Worm (Caenorhabditis elegans) whole organism, midembryonic: ENCODE measurements around the gene ncr-2.
A peak's percentile ranks its signal among the peaks of the same experiment; 100 is the strongest.

Experiments
- T22C8.4 ChIP-seq: fragments of 200-800 bp; sonication (Bioruptor generic); IDR thresholded peaks from 2 replicates; pipeline ENCODE4 v1.3.6; 2022; ENCODE audit warnings: missing genetic modification characterization, missing compliant biosample characterization
- cog-1 ChIP-seq: sonication (generic microtip); optimal IDR thresholded peaks from 2 replicates; lab custom pipeline; 2016; ENCODE audit warnings: missing genetic modification characterization, missing compliant biosample characterization
- flt-1 ChIP-seq: fragments of 200-800 bp; sonication (Bioruptor generic); IDR thresholded peaks from 2 replicates; pipeline ENCODE4 v1.3.6; 2022; ENCODE audit warnings: missing genetic modification characterization, missing compliant biosample characterization
- klf-2 ChIP-seq: fragments of 200-800 bp; sonication (Bioruptor generic); conservative IDR thresholded peaks from 2 replicates; pipeline ENCODE4 v1.3.6; 2022; ENCODE audit warnings: missing genetic modification reagents, missing genetic modification characterization, missing compliant biosample characterization
- med-1 ChIP-seq: sonication (generic microtip); optimal IDR thresholded peaks from 2 replicates; lab custom pipeline; 2017; ENCODE audit warnings: missing genetic modification characterization, mild to moderate bottlenecking, missing compliant biosample characterization, antibody characterized with exemption, missing genetic modification reagents; ENCODE audit not compliant: insufficient read depth
- ref-1 ChIP-seq: fragments of 200-800 bp; sonication (Bioruptor generic); conservative IDR thresholded peaks from 2 replicates; pipeline ENCODE4 v1.3.6; 2022; ENCODE audit warnings: missing genetic modification reagents, missing genetic modification characterization, missing compliant biosample characterization
- tab-1 ChIP-seq: fragments of 200-800 bp; sonication (Bioruptor generic); IDR thresholded peaks from 2 replicates; pipeline ENCODE4 v1.3.6; 2022; ENCODE audit warnings: missing genetic modification characterization, missing compliant biosample characterization
- ztf-23 ChIP-seq: fragments of 200-800 bp; sonication (Bioruptor generic); IDR thresholded peaks from 2 replicates; pipeline ENCODE4 v1.3.6; 2022; ENCODE audit warnings: missing genetic modification reagents, missing genetic modification characterization, missing compliant biosample characterization
- ztf-29 ChIP-seq: fragments of 200-800 bp; sonication (Bioruptor generic); IDR thresholded peaks from 2 replicates; pipeline ENCODE4 v1.3.6; 2022; ENCODE audit warnings: missing genetic modification reagents, missing genetic modification characterization, missing compliant biosample characterization

Gene ncr-2

DNA sequence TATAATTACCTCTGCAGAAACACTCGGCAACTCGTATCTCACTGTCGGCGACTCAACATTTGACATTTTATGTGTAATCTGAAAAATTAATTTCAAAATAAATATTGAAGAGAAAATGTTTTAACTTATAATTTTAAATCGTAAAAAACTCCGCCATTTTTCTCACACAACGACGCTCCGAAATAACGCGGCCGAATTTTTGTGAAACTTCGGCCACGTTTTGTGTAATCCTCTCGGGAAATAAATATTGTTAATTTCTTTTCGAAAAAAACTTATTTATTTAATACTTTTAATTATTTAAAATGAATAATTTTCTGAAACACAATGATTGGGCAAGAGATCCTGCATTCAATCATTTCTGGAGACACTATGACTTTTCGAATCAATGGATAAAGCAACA is 49.2 kb downstream of the ncr-2 start, which contains the start of the genes F10E9.7 and F10E9.5:
Gene F10E9.7 (minus strand): TSS at position 86 of the 400 bp plus-strand sequence.
Gene F10E9.5 (plus strand): TSS at position 237 of the 400 bp plus-strand sequence.
- 0 out of 2 replicates have a peak, but pooled peaks have one; percentile 40 for TF ChIP-seq klf-2 (GFP tag; lab: Robert Waterston, UW)
- TF ChIP-seq ztf-23 (GFP tag; lab: Robert Waterston, UW), result peak; percentile 73; the same call in 1 of the 2 replicates
- no peak for TF ChIP-seq ref-1
- no peak for TF ChIP-seq T22C8.4
- peak; percentile 71; the same call in 1 of the 2 replicates for TF ChIP-seq flt-1 (GFP tag; lab: Robert Waterston, UW)
- peak; percentile 40 for TF ChIP-seq cog-1 (tag; lab: Kevin White, UChicago)

DNA sequence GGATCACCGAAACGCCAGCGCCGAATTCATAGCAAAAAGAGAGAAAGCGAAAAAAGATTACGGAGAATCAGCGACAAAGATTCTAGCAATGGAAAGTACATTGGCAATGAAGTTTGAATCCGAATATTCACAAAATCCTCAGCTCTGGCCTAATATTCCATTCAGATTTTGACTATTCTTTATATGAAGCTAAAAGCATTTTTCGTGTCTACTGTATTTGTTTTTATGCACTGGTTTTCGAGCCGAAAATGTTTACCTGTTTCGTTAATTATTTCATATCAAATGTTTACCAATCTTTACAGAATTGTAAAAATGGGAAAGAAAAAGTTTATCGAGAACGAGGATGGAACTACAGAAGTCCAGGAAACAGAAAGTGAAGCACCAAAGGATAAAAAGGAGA is 50.1 kb downstream of the ncr-2 start, which contains the start of gene F10E9.4:
Gene F10E9.4 (plus strand): TSS at position 301 of the 400 bp plus-strand sequence.
- TF ChIP-seq med-1 (GFP tag; lab: Kevin White, UChicago) (no peak), klf-2 (GFP tag; lab: Robert Waterston, UW) (no peak), tab-1 (GFP tag; lab: Robert Waterston, UW) (no peak), T22C8.4 (no peak), ref-1 (no peak), cog-1 (tag; lab: Kevin White, UChicago) (no peak), ztf-23 (GFP tag; lab: Robert Waterston, UW) (no peak), ztf-29 (GFP tag; lab: Robert Waterston, UW) (no peak), flt-1 (GFP tag; lab: Robert Waterston, UW) (no peak)

DNA sequence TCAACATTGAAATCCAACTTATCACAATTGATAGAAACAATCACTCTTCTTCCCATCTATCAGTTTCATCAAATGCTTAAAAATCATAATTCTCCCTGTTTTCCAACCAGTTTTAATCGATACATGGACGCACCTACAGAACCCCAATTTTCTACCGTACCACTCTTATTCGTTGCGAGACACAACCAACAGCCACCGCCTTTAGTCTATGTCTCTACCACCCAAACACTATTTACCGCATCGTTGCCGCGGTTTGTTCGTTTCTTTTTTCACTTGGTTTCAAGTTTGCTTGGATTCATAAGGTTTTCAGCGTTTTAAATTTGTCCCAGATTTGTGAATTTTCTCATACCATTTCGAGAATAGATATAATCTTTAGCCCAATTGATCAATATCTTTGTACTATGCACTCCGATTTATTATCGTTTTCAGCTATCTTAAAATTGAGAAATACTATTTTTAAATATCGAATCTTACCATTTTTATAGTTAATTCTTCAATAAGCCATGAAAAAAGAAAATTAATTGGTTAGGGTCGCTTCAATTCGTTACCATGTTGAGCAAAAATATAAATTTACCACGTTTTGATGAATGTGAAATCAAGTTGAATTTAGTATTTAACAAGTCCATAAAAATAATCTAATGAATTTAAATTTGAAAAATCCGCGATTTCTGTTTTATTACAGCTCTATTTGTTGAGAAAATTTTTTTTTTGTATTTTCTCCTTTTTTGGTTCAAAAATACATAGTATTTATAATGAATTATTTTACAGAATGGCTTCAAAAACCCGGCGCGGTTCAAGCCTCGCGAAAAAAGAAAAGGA is 52.3 kb downstream of the ncr-2 start, which contains the start of gene F10E9.3:
Gene F10E9.3 (plus strand): TSS at position 769 of the 819 bp plus-strand sequence.
- no peak for TF ChIP-seq cog-1 (tag; lab: Kevin White, UChicago)
- no peak for TF ChIP-seq flt-1 (GFP tag; lab: Robert Waterston, UW)
- TF ChIP-seq med-1 (GFP tag; lab: Kevin White, UChicago), result no peak
- no peak for TF ChIP-seq ref-1
- TF ChIP-seq ztf-29 (GFP tag; lab: Robert Waterston, UW), result no peak
- TF ChIP-seq klf-2 (GFP tag; lab: Robert Waterston, UW), result no peak
- TF ChIP-seq tab-1 (GFP tag; lab: Robert Waterston, UW), result no peak
- TF ChIP-seq T22C8.4, result no peak
- TF ChIP-seq ztf-23 (GFP tag; lab: Robert Waterston, UW), result no peak

ce11 chrIII:8312393-8312792 is 54.2 kb downstream of the ncr-2 start, which contains the start of gene F10E9.2:
Gene F10E9.2 (plus strand): TSS chrIII:8312693.
- TF ChIP-seq tab-1 (GFP tag; lab: Robert Waterston, UW) (no peak), klf-2 (GFP tag; lab: Robert Waterston, UW) (no peak), ztf-23 (GFP tag; lab: Robert Waterston, UW) (no peak), ztf-29 (GFP tag; lab: Robert Waterston, UW) (no peak), T22C8.4 (no peak), cog-1 (tag; lab: Kevin White, UChicago) (no peak), med-1 (GFP tag; lab: Kevin White, UChicago) (no peak), ref-1 (no peak), flt-1 (GFP tag; lab: Robert Waterston, UW) (no peak)
